Worm (Caenorhabditis elegans): ENCODE data around the gene natc-1.

Gene natc-1

ce11 chrV:8437358-8437757 lies 24.8 kb upstream of the natc-1 start:
- no peak for TF ChIP-seq C06A6.2 (GFP tag; conservative IDR thresholded peaks at IDR 0.05)
- no peak for TF ChIP-seq hmg-1.2 (GFP tag; IDR thresholded peaks at IDR 0.05)
- TF ChIP-seq die-1 (tag; optimal IDR thresholded peaks at IDR 0.05), result no peak

DNA sequence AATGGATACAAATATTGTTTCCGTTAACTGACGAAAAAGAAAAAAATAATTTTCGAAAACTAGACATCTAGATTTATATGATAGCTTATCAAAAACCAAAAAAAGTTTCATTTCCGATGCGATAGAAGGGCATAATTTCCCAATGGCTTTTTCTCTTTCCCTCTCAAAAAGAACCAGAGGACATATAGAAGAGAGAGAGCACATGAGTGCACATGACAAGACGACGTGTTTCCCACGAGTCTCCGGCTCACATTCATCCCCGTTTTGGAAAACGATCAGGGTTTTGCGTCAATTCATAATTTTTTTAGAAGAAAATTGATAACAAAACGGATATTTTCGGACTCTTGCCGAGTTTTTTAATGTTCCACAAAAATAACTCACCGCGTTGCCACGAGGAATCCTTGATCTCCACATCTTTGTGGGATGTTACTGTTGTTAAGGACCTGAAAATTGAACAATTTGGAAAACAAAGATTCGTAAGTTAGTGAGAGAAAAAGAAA lies 17.8 kb upstream of the natc-1 start, which contains the start of gene lmd-3:
Gene lmd-3, minus strand, starts transcription at position 450 of the 500 bp plus-strand sequence.
- TF ChIP-seq tlf-1 (GFP tag; optimal IDR thresholded peaks at IDR 0.05), result no peak
- TF ChIP-seq mes-4 (tag; optimal IDR thresholded peaks at IDR 0.05), result no peak
- TF ChIP-seq ceh-100 (GFP tag; IDR thresholded peaks at IDR 0.05), result no peak
- no peak for TF ChIP-seq atf-7 (tag; optimal IDR thresholded peaks at IDR 0.05)
- no peak for TF ChIP-seq unc-62 (GFP tag; optimal IDR thresholded peaks at IDR 0.05)
- TF ChIP-seq lag-1 (GFP tag; IDR thresholded peaks at IDR 0.05), result 0 out of 2 replicates have a peak, but pooled peaks have one; percentile 24
- TF ChIP-seq ztf-6 (GFP tag; IDR thresholded peaks at IDR 0.05), result no peak
- no peak for TF ChIP-seq aptf-2 (GFP tag; conservative IDR thresholded peaks at IDR 0.05)

- peak; percentile 65 for TF ChIP-seq nhr-80 (tag; optimal IDR thresholded peaks at IDR 0.05)
- TF ChIP-seq lin-54 (GFP tag; optimal IDR thresholded peaks at IDR 0.05), result no peak
Observed at ce11 chrV:8445636-8446035, 16.5 kb upstream of the natc-1 start.

- no peak for TF ChIP-seq atf-7 (tag; optimal IDR thresholded peaks at IDR 0.05)
- no peak for TF ChIP-seq F10E7.11 (tag; optimal IDR thresholded peaks at IDR 0.05)
Observed at ce11 chrV:8447928-8448327, 14.2 kb upstream of the natc-1 start, which contains the start of gene T23B12.5. TSS of gene T23B12.5 (minus strand) at chrV:8448028.

- TF ChIP-seq egl-44 (GFP tag; IDR thresholded peaks at IDR 0.05) (no peak), snpc-4 (GFP tag; optimal IDR thresholded peaks at IDR 0.05) (no peak), snpc-4 (tag; optimal IDR thresholded peaks at IDR 0.05) (peak in 1 of 4 experiments; percentile 38), lin-40 (tag; optimal IDR thresholded peaks at IDR 0.05) (peak; percentile 46)
Observed at ce11 chrV:8449241-8449640, 12.9 kb upstream of the natc-1 start.

DNA sequence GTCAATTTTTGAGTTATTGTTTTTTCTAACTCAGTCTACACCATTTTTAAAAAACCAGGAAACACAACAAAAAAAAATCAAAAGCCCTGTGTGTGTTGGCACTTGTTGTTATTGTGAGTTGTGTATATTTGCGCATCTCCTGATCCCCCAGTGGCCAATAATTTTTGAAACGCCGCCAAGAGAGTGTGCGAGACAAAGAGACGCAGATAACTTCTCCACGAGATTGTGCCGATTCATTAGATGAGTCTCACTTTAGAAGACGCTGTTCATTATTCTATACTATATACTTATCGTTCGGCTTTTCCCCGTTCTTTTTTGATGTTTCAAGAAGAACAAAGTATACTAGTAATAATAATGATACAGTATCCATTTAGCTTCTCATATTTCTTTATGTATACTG lies 11.5 kb upstream of the natc-1 start:
- TF ChIP-seq hmg-1.2 (GFP tag; IDR thresholded peaks at IDR 0.05) (peak; percentile 53; the same call in 1 of the 2 replicates), lin-40 (tag; optimal IDR thresholded peaks at IDR 0.05) (no peak)

DNA sequence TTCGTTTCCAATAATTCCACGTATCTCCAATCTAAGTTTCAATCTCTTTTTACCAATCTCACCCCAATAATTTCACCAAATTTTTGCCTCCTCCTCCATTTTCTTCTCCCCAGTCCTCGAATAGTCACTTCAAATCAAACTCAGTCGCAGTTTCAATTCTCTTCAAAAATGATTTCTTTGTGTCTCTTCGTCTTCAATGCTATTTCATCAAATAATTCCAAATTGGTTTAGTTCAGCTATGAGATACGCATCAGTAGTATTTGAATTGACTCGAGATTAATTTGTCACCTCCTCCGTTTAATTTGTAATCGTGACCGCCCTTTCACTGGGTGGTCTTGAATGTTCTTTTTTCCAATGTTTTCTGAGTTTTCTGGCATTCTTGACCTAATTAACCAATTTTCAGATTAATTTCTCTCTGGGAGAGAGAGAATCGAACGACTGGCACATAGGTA lies 7.1 kb upstream of the natc-1 start, which contains the start of gene T23B12.11:
Gene T23B12.11, plus strand, starts transcription at position 402 of the 452 bp plus-strand sequence.
- TF ChIP-seq hsf-1 (GFP tag; IDR thresholded peaks at IDR 0.05) (no peak), D2030.7 (GFP tag; IDR thresholded peaks at IDR 0.05) (no peak), cebp-2 (GFP tag; IDR thresholded peaks at IDR 0.05) (no peak), somi-1 (GFP tag; optimal IDR thresholded peaks at IDR 0.05) (no peak), dox-1 (GFP tag; IDR thresholded peaks at IDR 0.05) (no peak), tlf-1 (GFP tag; optimal IDR thresholded peaks at IDR 0.05) (no peak), F22D6.2 (tag; optimal IDR thresholded peaks at IDR 0.05) (no peak), ceh-91 (GFP tag; IDR thresholded peaks at IDR 0.05) (no peak), Y56A3A.18 (GFP tag; IDR thresholded peaks at IDR 0.05) (no peak), T26A5.8 (tag; optimal IDR thresholded peaks at IDR 0.05) (no peak)

ce11 chrV:8460306-8460705 lies 1.9 kb upstream of the natc-1 start, which contains the start of gene T23B12.6:
TSS of gene T23B12.6 (minus strand) at chrV:8460419.
- TF ChIP-seq hmg-20 (GFP tag; IDR thresholded peaks at IDR 0.05) (no peak), snpc-1.1 (tag; optimal IDR thresholded peaks at IDR 0.05; ENCODE audit: insufficient read depth) (no peak), egrh-3 (GFP tag; IDR thresholded peaks at IDR 0.05) (no peak), ceh-40 (GFP tag; IDR thresholded peaks at IDR 0.05) (no peak), madf-6 (GFP tag; IDR thresholded peaks at IDR 0.05) (0 out of 2 replicates have a peak, but pooled peaks have one; percentile 5), dox-1 (GFP tag; IDR thresholded peaks at IDR 0.05) (peak; percentile 5; the same call in 1 of the 2 replicates), dpff-1 (tag; optimal IDR thresholded peaks at IDR 0.05) (no peak), let-526 (GFP tag; IDR thresholded peaks at IDR 0.05) (no peak), chd-7 (tag; optimal IDR thresholded peaks at IDR 0.05) (no peak), fkh-3 (tag; optimal IDR thresholded peaks at IDR 0.05) (no peak), ztf-25 (GFP tag; IDR thresholded peaks at IDR 0.05) (no peak), pha-4 (tag; optimal IDR thresholded peaks at IDR 0.05) (no peak)

Data from whole organism, young adult.